Worm (Caenorhabditis elegans) whole organism, early embryonic: Measurements from ENCODE around the gene Y56A3A.30.

Source experiments
- B0310.2 ChIP-seq: sonication (generic microtip); optimal IDR thresholded peaks from 2 replicates; lab custom pipeline; 2016; ENCODE audit warnings: mild to moderate bottlenecking, missing genetic modification characterization, missing compliant biosample characterization
- ama-1 ChIP-seq: fragments of 150-350 bp; optimal IDR thresholded peaks from 2 replicates; lab custom pipeline; 2014
- ets-7 ChIP-seq: sonication (generic microtip); optimal IDR thresholded peaks from 2 replicates; lab custom pipeline; 2016; ENCODE audit warnings: missing genotype, missing genetic modification characterization, missing compliant biosample characterization
- hmg-4 ChIP-seq: fragments of 200-800 bp; sonication (Bioruptor generic); optimal IDR thresholded peaks from 2 replicates; lab custom pipeline; 2018; ENCODE audit warnings: mild to moderate bottlenecking, missing genetic modification characterization, missing compliant biosample characterization
- tbx-37 ChIP-seq: fragments of 200-800 bp; sonication (Bioruptor generic); conservative IDR thresholded peaks from 2 replicates; pipeline ENCODE4 v1.3.6; 2022; ENCODE audit warnings: missing genetic modification reagents, missing genetic modification characterization, missing compliant biosample characterization

- TF ChIP-seq hmg-4, result no peak
- TF ChIP-seq B0310.2, result no peak
- no peak for TF ChIP-seq tbx-37 (GFP tag; lab: Robert Waterston, UW)
- TF ChIP-seq ama-1 (lab: Kevin White, UChicago), result no peak
- TF ChIP-seq ets-7 (tag; lab: Kevin White, UChicago), result no peak
Measured at ce11 chrIII:11935032-11935947, 43.6 kb downstream of the Y56A3A.30 start.
